Fruit fly (Drosophila melanogaster) whole organism: ENCODE data around the gene CG7131.

Experiments
- CG8478 ChIP-seq: fragments of >200 bp; optimal IDR thresholded peaks from 2 replicates; lab custom pipeline; 2018; ENCODE audit warnings: inconsistent platforms
- Dll ChIP-seq: fragments of >200 bp; optimal IDR thresholded peaks from 2 replicates; lab custom pipeline; 2017
- EcR ChIP-seq, 2 experiments: fragments of >200 bp; optimal IDR thresholded peaks; 2 replicates each; lab custom pipeline; 2017; ENCODE audit warnings: missing biosample characterization in 2 of 2, missing genetic modification characterization in 2 of 2, missing genetic modification reagents in 2 of 2
- pan ChIP-seq: fragments of >200 bp; optimal IDR thresholded peaks from 2 replicates; lab custom pipeline; 2017
- psq ChIP-seq: fragments of >200 bp; optimal IDR thresholded peaks from 2 replicates; lab custom pipeline; 2017
- usp ChIP-seq: fragments of >200 bp; optimal IDR thresholded peaks from 2 replicates; lab custom pipeline; 2017; ENCODE audit warnings: missing biosample characterization, missing genetic modification characterization, mixed read lengths

dm6 chr3R:18296084-18296483 is 7.5 kb upstream of the CG7131 start:
- TF ChIP-seq CG8478 (lab: Kevin White, UChicago) = no peak
- TF ChIP-seq usp (GFP tag; lab: Kevin White, UChicago) = no peak
- TF ChIP-seq Dll (lab: Kevin White, UChicago) = no peak
- TF ChIP-seq psq (lab: Kevin White, UChicago) = no peak
- no peak for TF ChIP-seq EcR (GFP tag; optimal IDR thresholded peaks at IDR 0.05; lab: Kevin White, UChicago)
- TF ChIP-seq pan = no peak
